Fruit fly (Drosophila melanogaster) whole organism, embryonic: Measurements from ENCODE around the gene CG45081.
A peak's percentile ranks its signal among the peaks of the same experiment; 100 is the strongest.

Experiments
- Bteb2 ChIP-seq: fragments of 200-800 bp; sonication (Bioruptor generic); optimal IDR thresholded peaks from 2 replicates; lab custom pipeline; 2016; ENCODE audit warnings: missing biosample characterization, missing genetic modification characterization
- CG15011 ChIP-seq: fragments of 200-800 bp; sonication (Bioruptor generic); optimal IDR thresholded peaks from 3 replicates; lab custom pipeline; 2018; ENCODE audit warnings: missing biosample characterization, mild to moderate bottlenecking, missing genetic modification characterization
- CG15073 ChIP-seq: fragments of 200-800 bp; sonication (Bioruptor generic); optimal IDR thresholded peaks from 2 replicates; lab custom pipeline; 2016; ENCODE audit warnings: missing biosample characterization, missing genetic modification characterization
- CG1603 ChIP-seq: fragments of 200-800 bp; sonication (Bioruptor generic); optimal IDR thresholded peaks from 2 replicates; lab custom pipeline; 2019; ENCODE audit warnings: missing biosample characterization, mild to moderate bottlenecking, missing genetic modification characterization, moderate library complexity
- CG18619 ChIP-seq: fragments of 200-800 bp; sonication (Bioruptor generic); optimal IDR thresholded peaks from 3 replicates; lab custom pipeline; 2017; ENCODE audit warnings: missing biosample characterization, mild to moderate bottlenecking, missing genetic modification characterization
- CG30020 ChIP-seq: fragments of 200-800 bp; optimal IDR thresholded peaks from 2 replicates; lab custom pipeline; 2019; ENCODE audit warnings: missing biosample characterization, mild to moderate bottlenecking, missing genetic modification characterization, moderate library complexity
- CG30403 ChIP-seq: fragments of 200-800 bp; sonication (Bioruptor generic); optimal IDR thresholded peaks from 3 replicates; lab custom pipeline; 2016; ENCODE audit warnings: missing biosample characterization, missing genetic modification characterization
- CG31365 ChIP-seq: fragments of 200-800 bp; sonication (Bioruptor generic); optimal IDR thresholded peaks from 2 replicates; lab custom pipeline; 2018; ENCODE audit warnings: missing biosample characterization, mild to moderate bottlenecking, missing genetic modification characterization
- CG31441 ChIP-seq: fragments of 200-800 bp; sonication (Bioruptor generic); IDR thresholded peaks from 2 replicates; pipeline ENCODE4 v1.3.6; 2022; ENCODE audit warnings: missing biosample characterization, missing genetic modification characterization
- CG34422 ChIP-seq: fragments of 200-800 bp; sonication (Bioruptor generic); IDR thresholded peaks from 3 replicates; pipeline ENCODE4 v1.3.6; 2022; ENCODE audit warnings: missing biosample characterization, missing genetic modification characterization
- CG4360 ChIP-seq: fragments of 200-800 bp; sonication (Bioruptor generic); IDR thresholded peaks from 2 replicates; pipeline ENCODE4 v1.3.6; 2022; ENCODE audit warnings: missing biosample characterization, missing genetic modification characterization
- CG4707 ChIP-seq: fragments of 200-800 bp; sonication (Bioruptor generic); optimal IDR thresholded peaks from 2 replicates; lab custom pipeline; 2018; ENCODE audit warnings: missing biosample characterization, mild to moderate bottlenecking, missing genetic modification characterization, moderate library complexity
- CG6654 ChIP-seq: fragments of 200-800 bp; sonication (Bioruptor generic); optimal IDR thresholded peaks from 2 replicates; lab custom pipeline; 2017; ENCODE audit warnings: missing biosample characterization, mild to moderate bottlenecking, missing genetic modification characterization
- CG6689 ChIP-seq: fragments of 200-800 bp; sonication (Bioruptor generic); IDR thresholded peaks from 2 replicates; pipeline ENCODE4 v1.3.6; 2022; ENCODE audit warnings: missing biosample characterization, missing genetic modification characterization
- CG8281 ChIP-seq: fragments of 200-800 bp; sonication (Bioruptor generic); optimal IDR thresholded peaks from 2 replicates; lab custom pipeline; 2018; ENCODE audit warnings: missing biosample characterization, mild to moderate bottlenecking, missing genetic modification characterization, moderate library complexity
- Dbx ChIP-seq: fragments of 200-800 bp; sonication (Bioruptor generic); IDR thresholded peaks from 3 replicates; pipeline ENCODE4 v1.3.6; 2022; ENCODE audit warnings: missing biosample characterization, missing genetic modification characterization
- Dip3 ChIP-seq: fragments of 200-800 bp; sonication (Bioruptor generic); optimal IDR thresholded peaks from 3 replicates; lab custom pipeline; 2016; ENCODE audit warnings: missing biosample characterization, missing genetic modification characterization
- E2f1 ChIP-seq: fragments of 200-800 bp; sonication (Bioruptor generic); IDR thresholded peaks from 2 replicates; pipeline ENCODE4 v1.3.6; 2022; ENCODE audit warnings: missing biosample characterization, missing genetic modification characterization
- H2.0 ChIP-seq: fragments of 200-800 bp; sonication (Bioruptor generic); IDR thresholded peaks from 2 replicates; pipeline ENCODE4 v1.3.6; 2022; ENCODE audit warnings: missing biosample characterization, missing genetic modification characterization
- HLH3B ChIP-seq: fragments of 200-800 bp; sonication (Bioruptor generic); IDR thresholded peaks from 2 replicates; pipeline ENCODE4 v1.3.6; 2022; ENCODE audit warnings: missing biosample characterization, missing genetic modification characterization
- HLH4C ChIP-seq: fragments of 200-800 bp; sonication (Bioruptor generic); IDR thresholded peaks from 3 replicates; pipeline ENCODE4 v1.3.6; 2022; ENCODE audit warnings: missing biosample characterization, missing genetic modification characterization; ENCODE audit not compliant: partially characterized antibody
- Hmx ChIP-seq: fragments of 200-800 bp; sonication (Bioruptor generic); optimal IDR thresholded peaks from 2 replicates; lab custom pipeline; 2016; ENCODE audit warnings: missing biosample characterization, missing genetic modification characterization
- Lim3 ChIP-seq: fragments of 200-800 bp; sonication (Bioruptor generic); IDR thresholded peaks from 2 replicates; pipeline ENCODE4 v1.3.6; 2022; ENCODE audit warnings: missing biosample characterization, missing genetic modification characterization
- NK7.1 ChIP-seq: fragments of 200-800 bp; sonication (Bioruptor generic); optimal IDR thresholded peaks from 3 replicates; lab custom pipeline; 2016; ENCODE audit warnings: missing biosample characterization, missing genetic modification characterization
- Opbp ChIP-seq: fragments of 200-800 bp; sonication (Bioruptor generic); IDR thresholded peaks from 3 replicates; pipeline ENCODE4 v1.3.6; 2022; ENCODE audit warnings: missing biosample characterization, missing genetic modification characterization; ENCODE audit not compliant: partially characterized antibody
- Ravus ChIP-seq: fragments of 200-800 bp; sonication (Bioruptor generic); IDR thresholded peaks from 2 replicates; pipeline ENCODE4 v1.3.6; 2022; ENCODE audit warnings: missing biosample characterization, missing genetic modification characterization
- Side ChIP-seq: fragments of 200-800 bp; sonication (Bioruptor generic); optimal IDR thresholded peaks from 2 replicates; lab custom pipeline; 2016; ENCODE audit warnings: missing biosample characterization, missing genetic modification characterization
- Stat92E ChIP-seq, 3 experiments: fragments of >200 bp in 2 of 3; fragments of 200-800 bp in 1 of 3; sonication (Bioruptor generic) in 1 of 3; optimal IDR thresholded peaks; 2 replicates each; lab custom pipeline; 2017 to 2019; ENCODE audit warnings: missing biosample characterization in 3 of 3, missing genetic modification characterization in 3 of 3, mild to moderate bottlenecking in 1 of 3, moderate library complexity in 1 of 3
- ap ChIP-seq: fragments of 200-800 bp; sonication (Bioruptor generic); IDR thresholded peaks from 2 replicates; pipeline ENCODE4 v1.3.6; 2022; ENCODE audit warnings: missing biosample characterization, missing genetic modification characterization
- bbx ChIP-seq: fragments of 200-800 bp; sonication (Bioruptor generic); IDR thresholded peaks from 2 replicates; pipeline ENCODE4 v1.3.6; 2022; ENCODE audit warnings: missing biosample characterization, missing genetic modification characterization; ENCODE audit not compliant: partially characterized antibody
- br ChIP-seq: fragments of >200 bp; optimal IDR thresholded peaks from 2 replicates; lab custom pipeline; 2017
- cg ChIP-seq: fragments of 200-800 bp; sonication (Bioruptor generic); optimal IDR thresholded peaks from 3 replicates; lab custom pipeline; 2019; ENCODE audit warnings: missing biosample characterization, mild to moderate bottlenecking, missing genetic modification characterization, moderate library complexity
- crol ChIP-seq: fragments of 200-800 bp; sonication (Bioruptor generic); IDR thresholded peaks from 2 replicates; pipeline ENCODE4 v1.3.6; 2022; ENCODE audit warnings: missing biosample characterization, missing genetic modification characterization
- dm ChIP-seq: fragments of 200-800 bp; sonication (Bioruptor generic); optimal IDR thresholded peaks from 3 replicates; lab custom pipeline; 2016; ENCODE audit warnings: missing biosample characterization, missing genetic modification characterization
- en ChIP-seq: fragments of 200-800 bp; sonication (Bioruptor generic); optimal IDR thresholded peaks from 2 replicates; lab custom pipeline; 2016; ENCODE audit warnings: missing biosample characterization, missing genetic modification characterization
- eve ChIP-seq, 2 experiments: fragments of >200 bp; optimal IDR thresholded peaks; 2 replicates each; lab custom pipeline; 2017; ENCODE audit warnings: missing biosample characterization in 2 of 2, missing genetic modification characterization in 2 of 2
- gcm ChIP-seq: fragments of 200-800 bp; sonication (Bioruptor generic); optimal IDR thresholded peaks from 2 replicates; lab custom pipeline; 2019; ENCODE audit warnings: missing biosample characterization, mild to moderate bottlenecking, missing genetic modification characterization, moderate library complexity
- gcm2 ChIP-seq: fragments of 200-800 bp; sonication (Bioruptor generic); optimal IDR thresholded peaks from 2 replicates; lab custom pipeline; 2016; ENCODE audit warnings: missing biosample characterization, missing genetic modification characterization
- grn ChIP-seq: fragments of 200-800 bp; sonication (Bioruptor generic); optimal IDR thresholded peaks from 3 replicates; lab custom pipeline; 2017; ENCODE audit warnings: missing biosample characterization, missing genetic modification characterization
- luna ChIP-seq: fragments of 200-800 bp; sonication (Bioruptor generic); optimal IDR thresholded peaks from 2 replicates; lab custom pipeline; 2016; ENCODE audit warnings: missing biosample characterization, missing genetic modification characterization
- nmo ChIP-seq: fragments of 200-800 bp; sonication (Bioruptor generic); optimal IDR thresholded peaks from 2 replicates; lab custom pipeline; 2018; ENCODE audit warnings: missing biosample characterization, mild to moderate bottlenecking, missing genetic modification characterization, moderate library complexity
- oc ChIP-seq: fragments of 200-800 bp; sonication (Bioruptor generic); optimal IDR thresholded peaks from 2 replicates; lab custom pipeline; 2018; ENCODE audit warnings: missing biosample characterization, mild to moderate bottlenecking, missing genetic modification characterization, moderate library complexity
- pb ChIP-seq: fragments of 200-800 bp; sonication (Bioruptor generic); optimal IDR thresholded peaks from 3 replicates; lab custom pipeline; 2016; ENCODE audit warnings: missing biosample characterization, missing genetic modification characterization
- phol ChIP-seq: fragments of 200-800 bp; sonication (Bioruptor generic); optimal IDR thresholded peaks from 3 replicates; lab custom pipeline; 2018; ENCODE audit warnings: missing biosample characterization, mild to moderate bottlenecking, missing genetic modification characterization, moderate library complexity
- pros ChIP-seq: fragments of 200-800 bp; sonication (Bioruptor generic); optimal IDR thresholded peaks from 3 replicates; lab custom pipeline; 2019; ENCODE audit warnings: missing biosample characterization, mild to moderate bottlenecking, missing genetic modification characterization, moderate library complexity
- schlank ChIP-seq: fragments of 200-800 bp; sonication (Bioruptor generic); optimal IDR thresholded peaks from 2 replicates; lab custom pipeline; 2018; ENCODE audit warnings: missing biosample characterization, mild to moderate bottlenecking, missing genetic modification characterization
- slbo ChIP-seq: fragments of 200-800 bp; sonication (Bioruptor generic); IDR thresholded peaks from 2 replicates; pipeline ENCODE4 v1.3.6; 2022; ENCODE audit warnings: missing biosample characterization, missing genetic modification characterization
- tap ChIP-seq: fragments of 200-800 bp; optimal IDR thresholded peaks from 3 replicates; lab custom pipeline; 2019; ENCODE audit warnings: missing biosample characterization, mild to moderate bottlenecking, missing genetic modification characterization, moderate library complexity
- tio ChIP-seq: fragments of 200-800 bp; sonication (Bioruptor generic); optimal IDR thresholded peaks from 2 replicates; lab custom pipeline; 2017; ENCODE audit warnings: missing biosample characterization, missing genetic modification characterization, inconsistent platforms
- tll ChIP-seq, 2 experiments: fragments of 200-800 bp in 1 of 2; fragments of >200 bp in 1 of 2; sonication (Bioruptor generic) in 1 of 2; optimal IDR thresholded peaks; 2 replicates each; lab custom pipeline; 2017 to 2019; ENCODE audit warnings: missing biosample characterization in 2 of 2, missing genetic modification characterization in 2 of 2, mild to moderate bottlenecking in 1 of 2, moderate library complexity in 1 of 2
- twi ChIP-seq: fragments of 200-800 bp; optimal IDR thresholded peaks from 2 replicates; lab custom pipeline; 2019; ENCODE audit warnings: missing biosample characterization, mild to moderate bottlenecking, missing genetic modification characterization, moderate library complexity
- wek ChIP-seq: fragments of 200-800 bp; sonication (Bioruptor generic); optimal IDR thresholded peaks from 3 replicates; lab custom pipeline; 2018; ENCODE audit warnings: missing biosample characterization, mild to moderate bottlenecking, missing genetic modification characterization, moderate library complexity

Gene CG45081

dm6 chr3L:19216377-19216776 lies 49.5 kb upstream of the CG45081 start (continued):
- TF ChIP-seq oc (tag; lab: Kevin White, UChicago) (peak; percentile 0), Stat92E (GFP tag; optimal IDR thresholded peaks at IDR 0.05; lab: Kevin White, UChicago) (no peak), ap (GFP tag; lab: Robert Waterston, UW) (no peak), br (lab: Kevin White, UChicago) (no peak), Ravus (GFP tag; lab: Robert Waterston, UW) (no peak; the same call in 1 of the 2 replicates), HLH4C (no peak), tll (GFP tag; optimal IDR thresholded peaks at IDR 0.05; lab: Kevin White, UChicago) (no peak), CG4360 (no peak), dm (GFP tag; lab: Kevin White, UChicago) (no peak), NK7.1 (GFP tag; lab: Kevin White, UChicago) (no peak), CG30020 (no peak), gcm2 (GFP tag; lab: Kevin White, UChicago) (no peak), Side (GFP tag; lab: Kevin White, UChicago) (no peak), CG6689 (no peak), bbx (GFP tag; lab: Robert Waterston, UW) (no peak), CG1603 (peak; percentile 54), pros (GFP tag; lab: Kevin White, UChicago) (no peak), crol (GFP tag; lab: Robert Waterston, UW) (no peak), schlank (tag; lab: Kevin White, UChicago) (no peak), tap (tag; lab: Kevin White, UChicago) (peak; percentile 53), tio (GFP tag; lab: Kevin White, UChicago) (no peak), wek (GFP tag; lab: Kevin White, UChicago) (no peak), HLH3B (0 out of 2 replicates have a peak, but pooled peaks have one; percentile 41), phol (tag; lab: Kevin White, UChicago) (peak; percentile 58), CG30403 (GFP tag; lab: Kevin White, UChicago) (peak; percentile 35), Dip3 (no peak), CG31365 (tag; lab: Kevin White, UChicago) (no peak), nmo (GFP tag; lab: Kevin White, UChicago) (peak; percentile 30), CG18619 (GFP tag; lab: Kevin White, UChicago) (no peak), CG34422 (GFP tag; lab: Robert Waterston, UW) (no peak), luna (GFP tag; lab: Kevin White, UChicago) (no peak), CG15073 (GFP tag; lab: Kevin White, UChicago) (no peak), Bteb2 (GFP tag; lab: Kevin White, UChicago) (no peak), CG8281 (tag; lab: Kevin White, UChicago) (peak; percentile 25), twi (tag; lab: Kevin White, UChicago) (no peak), Dbx (GFP tag; lab: Robert Waterston, UW) (peak; percentile 65; the same call in 2 of the 3 replicates), eve (GFP tag; optimal IDR thresholded peaks at IDR 0.05; lab: Kevin White, UChicago) (peak in 1 of 2 experiments; percentile 17), grn (no peak), CG31441 (peak; percentile 68), Opbp (GFP tag; lab: Robert Waterston, UW) (no peak), en (GFP tag; lab: Kevin White, UChicago) (no peak), E2f1 (GFP tag; lab: Robert Waterston, UW) (no peak), CG4707 (no peak), Hmx (GFP tag; lab: Kevin White, UChicago) (no peak), gcm (GFP tag; lab: Kevin White, UChicago) (peak; percentile 1), CG6654 (no peak), cg (GFP tag; lab: Kevin White, UChicago) (no peak), CG15011 (GFP tag; lab: Kevin White, UChicago) (no peak), H2.0 (GFP tag; lab: Robert Waterston, UW) (no peak), slbo (peak; percentile 56; the same call in 1 of the 2 replicates), pb (GFP tag; lab: Kevin White, UChicago) (no peak), Lim3 (no peak)
